Worm (Caenorhabditis elegans) whole organism, young adult: ENCODE data around the gene mtch-1.

Source experiments
- ets-4 ChIP-seq: fragments of 200-800 bp; sonication (Bioruptor generic); optimal IDR thresholded peaks from 2 replicates; lab custom pipeline; 2018; ENCODE audit warnings: mild to moderate bottlenecking, missing genetic modification characterization, missing compliant biosample characterization
- hsf-1 ChIP-seq: fragments of 200-800 bp; sonication (Bioruptor generic); IDR thresholded peaks from 2 replicates; pipeline ENCODE4 v1.3.6; 2022; ENCODE audit warnings: missing genetic modification reagents, missing genetic modification characterization, missing compliant biosample characterization
- nhr-90 ChIP-seq: sonication (generic microtip); optimal IDR thresholded peaks from 2 replicates; lab custom pipeline; 2016; ENCODE audit warnings: missing genotype, mild to moderate bottlenecking, missing genetic modification characterization, missing compliant biosample characterization
- snpc-4 ChIP-seq, 5 experiments: fragments of 150-350 bp in 1 of 5; sonication (generic microtip) in 4 of 5; optimal IDR thresholded peaks; 2 replicates each; lab custom pipeline; 2014 to 2018; ENCODE audit warnings: missing genetic modification characterization in 5 of 5, missing biosample characterization in 3 of 5, antibody characterized with exemption in 2 of 5, mild to moderate bottlenecking in 2 of 5, missing compliant biosample characterization in 2 of 5, missing genotype in 2 of 5, moderate library complexity in 2 of 5, missing genetic modification reagents in 1 of 5

DNA sequence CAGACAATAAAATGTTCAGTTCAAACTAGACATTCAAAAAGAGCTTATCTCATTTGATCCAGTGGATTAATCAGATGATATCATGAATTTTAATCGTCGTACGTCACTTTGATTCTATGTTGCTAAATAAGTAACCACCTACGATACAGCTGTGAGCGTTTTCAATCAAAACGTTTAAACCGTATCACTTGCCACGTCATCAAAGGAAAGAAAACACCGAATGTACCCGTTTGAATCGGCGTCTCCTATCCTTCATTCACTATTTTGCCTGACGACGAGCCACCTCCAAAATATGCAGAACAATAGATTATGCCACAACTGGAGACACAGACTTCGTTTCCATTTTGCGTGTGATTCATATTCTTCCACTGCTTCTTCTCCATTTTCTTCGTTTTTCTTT is 28.1 kb downstream of the mtch-1 start:
- TF ChIP-seq hsf-1 (GFP tag; lab: Robert Waterston, UW) (no peak), ets-4 (GFP tag; lab: Kevin White, UChicago) (no peak), snpc-4 (GFP tag; optimal IDR thresholded peaks at IDR 0.05; lab: Kevin White, UChicago) (no peak), snpc-4 (tag; optimal IDR thresholded peaks at IDR 0.05; lab: Kevin White, UChicago) (no peak), nhr-90 (tag; lab: Kevin White, UChicago) (no peak)
